Fruit fly (Drosophila melanogaster) whole organism, embryonic: ENCODE results near the gene CG8349.
A peak's percentile ranks its signal among the peaks of the same experiment; 100 is the strongest.

Experiments
- Awh ChIP-seq: fragments of 200-800 bp; sonication (Bioruptor generic); IDR thresholded peaks from 2 replicates; pipeline ENCODE4, ENCODE4 v1.3.6; 2022; ENCODE audit warnings: missing biosample characterization, missing genetic modification characterization
- B-H2 ChIP-seq: fragments of 200-800 bp; sonication (Bioruptor generic); optimal IDR thresholded peaks from 2 replicates; lab custom pipeline; 2018; ENCODE audit warnings: missing biosample characterization, mild to moderate bottlenecking, missing genetic modification characterization
- CG10654 ChIP-seq: fragments of 200-800 bp; sonication (Bioruptor generic); optimal IDR thresholded peaks from 2 replicates; lab custom pipeline; 2016; ENCODE audit warnings: missing biosample characterization, missing genetic modification characterization
- CG12942 ChIP-seq: fragments of 200-800 bp; sonication (Bioruptor generic); optimal IDR thresholded peaks from 3 replicates; lab custom pipeline; 2016; ENCODE audit warnings: missing biosample characterization, missing genetic modification characterization
- CG14667 ChIP-seq: fragments of 200-800 bp; sonication (Bioruptor generic); IDR thresholded peaks from 2 replicates; pipeline ENCODE4 v1.3.6; 2022; ENCODE audit warnings: missing biosample characterization, missing genetic modification characterization
- CG15011 ChIP-seq: fragments of 200-800 bp; sonication (Bioruptor generic); optimal IDR thresholded peaks from 3 replicates; lab custom pipeline; 2018; ENCODE audit warnings: missing biosample characterization, mild to moderate bottlenecking, missing genetic modification characterization
- CG17328 ChIP-seq: fragments of 200-800 bp; sonication (Bioruptor generic); IDR thresholded peaks from 2 replicates; pipeline ENCODE4 v1.3.6; 2022; ENCODE audit warnings: missing biosample characterization, missing genetic modification characterization
- CG17359 ChIP-seq: fragments of 200-800 bp; sonication (Bioruptor generic); optimal IDR thresholded peaks from 3 replicates; lab custom pipeline; 2018; ENCODE audit warnings: missing biosample characterization, mild to moderate bottlenecking, missing genetic modification characterization, moderate library complexity
- CG17912 ChIP-seq: fragments of 200-800 bp; sonication (Bioruptor generic); optimal IDR thresholded peaks from 2 replicates; lab custom pipeline; 2018; ENCODE audit warnings: missing biosample characterization, mild to moderate bottlenecking, missing genetic modification characterization
- CG18011 ChIP-seq: fragments of 200-800 bp; sonication (Bioruptor generic); optimal IDR thresholded peaks from 2 replicates; lab custom pipeline; 2017; ENCODE audit warnings: missing biosample characterization, missing genetic modification characterization, mild to moderate bottlenecking, moderate library complexity, missing genotype
- CG2129 ChIP-seq: fragments of 200-800 bp; sonication (Bioruptor generic); IDR thresholded peaks from 2 replicates; pipeline ENCODE4 v1.3.6; 2022; ENCODE audit warnings: missing biosample characterization, missing genetic modification characterization; ENCODE audit not compliant: partially characterized antibody
- CG2712 ChIP-seq: fragments of 200-800 bp; optimal IDR thresholded peaks from 3 replicates; lab custom pipeline; 2019; ENCODE audit warnings: missing biosample characterization, mild to moderate bottlenecking, missing genetic modification characterization, moderate library complexity
- CG2889 ChIP-seq: fragments of 200-800 bp; sonication (Bioruptor generic); IDR thresholded peaks from 3 replicates; pipeline ENCODE4 v1.3.6; 2022; ENCODE audit warnings: missing biosample characterization, missing genetic modification characterization
- CG31365 ChIP-seq: fragments of 200-800 bp; sonication (Bioruptor generic); optimal IDR thresholded peaks from 2 replicates; lab custom pipeline; 2018; ENCODE audit warnings: missing biosample characterization, mild to moderate bottlenecking, missing genetic modification characterization
- CG34376 ChIP-seq: fragments of 200-800 bp; sonication (Bioruptor generic); optimal IDR thresholded peaks from 2 replicates; lab custom pipeline; 2018; ENCODE audit warnings: missing biosample characterization, mild to moderate bottlenecking, missing genetic modification characterization
- CG3838 ChIP-seq: fragments of 200-800 bp; sonication (Bioruptor generic); optimal IDR thresholded peaks from 3 replicates; lab custom pipeline; 2016; ENCODE audit warnings: missing biosample characterization, missing genetic modification characterization
- CG6175 ChIP-seq: fragments of 200-800 bp; sonication (Bioruptor generic); IDR thresholded peaks from 3 replicates; pipeline ENCODE4 v1.3.6; 2022; ENCODE audit warnings: missing biosample characterization, missing genetic modification characterization
- CG6791 ChIP-seq: fragments of 200-800 bp; sonication (Bioruptor generic); IDR thresholded peaks from 3 replicates; pipeline ENCODE4 v1.3.6; 2022; ENCODE audit warnings: missing biosample characterization, missing genetic modification characterization; ENCODE audit not compliant: partially characterized antibody
- CG6854 ChIP-seq: fragments of 200-800 bp; sonication (Bioruptor generic); optimal IDR thresholded peaks from 3 replicates; lab custom pipeline; 2017; ENCODE audit warnings: missing biosample characterization, mild to moderate bottlenecking, missing genetic modification characterization
- Camta ChIP-seq: fragments of 200-800 bp; sonication (Bioruptor generic); optimal IDR thresholded peaks from 2 replicates; lab custom pipeline; 2016; ENCODE audit warnings: missing biosample characterization, missing genetic modification characterization
- Chrac-16 ChIP-seq: fragments of 200-800 bp; sonication (Bioruptor generic); optimal IDR thresholded peaks from 3 replicates; lab custom pipeline; 2016; ENCODE audit warnings: missing biosample characterization, missing genetic modification characterization
- Deaf1 ChIP-seq: fragments of 200-800 bp; optimal IDR thresholded peaks from 3 replicates; lab custom pipeline; 2019; ENCODE audit warnings: missing biosample characterization, mild to moderate bottlenecking, missing genetic modification characterization, moderate library complexity
- Doc2 ChIP-seq: fragments of 200-800 bp; sonication (Bioruptor generic); IDR thresholded peaks from 2 replicates; pipeline ENCODE4 v1.3.6; 2022; ENCODE audit warnings: missing biosample characterization, missing genetic modification characterization
- H15 ChIP-seq: fragments of 200-800 bp; sonication (Bioruptor generic); IDR thresholded peaks from 3 replicates; pipeline ENCODE4 v1.3.6; 2022; ENCODE audit warnings: missing biosample characterization, missing genetic modification characterization
- Hey ChIP-seq: fragments of 200-800 bp; sonication (Bioruptor generic); optimal IDR thresholded peaks from 3 replicates; lab custom pipeline; 2018; ENCODE audit warnings: missing biosample characterization, mild to moderate bottlenecking, missing genetic modification characterization
- MTF-1 ChIP-seq: fragments of 200-800 bp; sonication (Bioruptor generic); optimal IDR thresholded peaks from 2 replicates; lab custom pipeline; 2018; ENCODE audit warnings: missing biosample characterization, mild to moderate bottlenecking, missing genetic modification characterization, borderline replicate concordance
- NC2α ChIP-seq: fragments of 200-800 bp; sonication (Bioruptor generic); optimal IDR thresholded peaks from 2 replicates; lab custom pipeline; 2016; ENCODE audit warnings: missing biosample characterization, missing genetic modification characterization
- Scr ChIP-seq: fragments of 200-800 bp; sonication (Bioruptor generic); IDR thresholded peaks from 2 replicates; pipeline ENCODE4 v1.3.6; 2022; ENCODE audit warnings: missing biosample characterization, missing genetic modification characterization; ENCODE audit not compliant: partially characterized antibody
- Sry-δ ChIP-seq: fragments of 200-800 bp; sonication (Bioruptor generic); optimal IDR thresholded peaks from 2 replicates; lab custom pipeline; 2016; ENCODE audit warnings: missing biosample characterization, missing genetic modification characterization
- YL-1 ChIP-seq: fragments of 200-800 bp; sonication (Bioruptor generic); optimal IDR thresholded peaks from 3 replicates; lab custom pipeline; 2017; ENCODE audit warnings: missing biosample characterization, mild to moderate bottlenecking, missing genetic modification characterization
- az2 ChIP-seq: fragments of 200-800 bp; sonication (Bioruptor generic); optimal IDR thresholded peaks from 3 replicates; lab custom pipeline; 2016; ENCODE audit warnings: missing biosample characterization, missing genetic modification characterization
- bowl ChIP-seq: fragments of 200-800 bp; sonication (Bioruptor generic); IDR thresholded peaks from 2 replicates; pipeline ENCODE4 v1.3.6; 2022; ENCODE audit warnings: missing biosample characterization, missing genetic modification characterization
- caup ChIP-seq: fragments of 200-800 bp; sonication (Bioruptor generic); optimal IDR thresholded peaks from 3 replicates; lab custom pipeline; 2017; ENCODE audit warnings: missing biosample characterization, mild to moderate bottlenecking, missing genetic modification characterization, moderate library complexity; ENCODE audit not compliant: severe bottlenecking
- ci ChIP-seq: fragments of 200-800 bp; sonication (Bioruptor generic); IDR thresholded peaks from 3 replicates; pipeline ENCODE4 v1.3.6; 2022; ENCODE audit warnings: missing biosample characterization, missing genetic modification characterization
- crc ChIP-seq: fragments of 200-800 bp; sonication (Bioruptor generic); optimal IDR thresholded peaks from 2 replicates; lab custom pipeline; 2016; ENCODE audit warnings: missing biosample characterization, missing genetic modification characterization
- emc ChIP-seq: fragments of 200-800 bp; sonication (Bioruptor generic); optimal IDR thresholded peaks from 2 replicates; lab custom pipeline; 2016; ENCODE audit warnings: missing biosample characterization, missing genetic modification characterization
- gfzf ChIP-seq: fragments of 200-800 bp; sonication (Bioruptor generic); optimal IDR thresholded peaks from 2 replicates; lab custom pipeline; 2016; ENCODE audit warnings: missing biosample characterization, mild to moderate bottlenecking, missing genetic modification characterization, moderate library complexity
- grn ChIP-seq: fragments of 200-800 bp; sonication (Bioruptor generic); optimal IDR thresholded peaks from 3 replicates; lab custom pipeline; 2017; ENCODE audit warnings: missing biosample characterization, missing genetic modification characterization
- inv ChIP-seq: fragments of 200-800 bp; sonication (Bioruptor generic); IDR thresholded peaks from 2 replicates; pipeline ENCODE4 v1.3.6; 2022; ENCODE audit warnings: missing biosample characterization, missing genetic modification characterization; ENCODE audit not compliant: partially characterized antibody
- lbe ChIP-seq: fragments of 200-800 bp; sonication (Bioruptor generic); optimal IDR thresholded peaks from 2 replicates; lab custom pipeline; 2016; ENCODE audit warnings: missing biosample characterization, mild to moderate bottlenecking, missing genetic modification characterization
- nerfin-2 ChIP-seq: fragments of 200-800 bp; sonication (Bioruptor generic); IDR thresholded peaks from 2 replicates; pipeline ENCODE4 v1.3.6; 2022; ENCODE audit warnings: missing biosample characterization, missing genetic modification characterization; ENCODE audit not compliant: partially characterized antibody
- pan ChIP-seq, 4 experiments: fragments of >200 bp in 3 of 4; fragments of 200-800 bp in 1 of 4; sonication (Bioruptor generic) in 1 of 4; optimal IDR thresholded peaks in 3 of 4; IDR thresholded peaks in 1 of 4; 2 replicates each; pipeline versions ENCODE4 v1.3.6 to Lab custom; 2017 to 2022; ENCODE audit warnings: missing biosample characterization in 2 of 4, missing genetic modification characterization in 2 of 4, mixed read lengths in 1 of 4
- repo ChIP-seq: fragments of 200-800 bp; sonication (Bioruptor generic); optimal IDR thresholded peaks from 2 replicates; lab custom pipeline; 2016; ENCODE audit warnings: missing biosample characterization, missing genetic modification characterization
- schlank ChIP-seq: fragments of 200-800 bp; sonication (Bioruptor generic); optimal IDR thresholded peaks from 2 replicates; lab custom pipeline; 2018; ENCODE audit warnings: missing biosample characterization, mild to moderate bottlenecking, missing genetic modification characterization
- slp2 ChIP-seq: fragments of 200-800 bp; sonication (Bioruptor generic); optimal IDR thresholded peaks from 2 replicates; lab custom pipeline; 2016; ENCODE audit warnings: missing biosample characterization, missing genetic modification characterization
- stc ChIP-seq: fragments of 200-800 bp; sonication (Bioruptor generic); IDR thresholded peaks from 2 replicates; pipeline ENCODE4 v1.3.6; 2022; ENCODE audit warnings: missing biosample characterization, missing genetic modification characterization
- trh ChIP-seq: fragments of 200-800 bp; sonication (Bioruptor generic); optimal IDR thresholded peaks from 2 replicates; lab custom pipeline; 2016; ENCODE audit warnings: missing biosample characterization, missing genetic modification characterization
- twi ChIP-seq: fragments of 200-800 bp; optimal IDR thresholded peaks from 2 replicates; lab custom pipeline; 2019; ENCODE audit warnings: missing biosample characterization, mild to moderate bottlenecking, missing genetic modification characterization, moderate library complexity
- unpg ChIP-seq: fragments of 200-800 bp; sonication (Bioruptor generic); optimal IDR thresholded peaks from 3 replicates; lab custom pipeline; 2018; ENCODE audit warnings: missing biosample characterization, mild to moderate bottlenecking, missing genetic modification characterization, moderate library complexity

The CG8349 gene

DNA sequence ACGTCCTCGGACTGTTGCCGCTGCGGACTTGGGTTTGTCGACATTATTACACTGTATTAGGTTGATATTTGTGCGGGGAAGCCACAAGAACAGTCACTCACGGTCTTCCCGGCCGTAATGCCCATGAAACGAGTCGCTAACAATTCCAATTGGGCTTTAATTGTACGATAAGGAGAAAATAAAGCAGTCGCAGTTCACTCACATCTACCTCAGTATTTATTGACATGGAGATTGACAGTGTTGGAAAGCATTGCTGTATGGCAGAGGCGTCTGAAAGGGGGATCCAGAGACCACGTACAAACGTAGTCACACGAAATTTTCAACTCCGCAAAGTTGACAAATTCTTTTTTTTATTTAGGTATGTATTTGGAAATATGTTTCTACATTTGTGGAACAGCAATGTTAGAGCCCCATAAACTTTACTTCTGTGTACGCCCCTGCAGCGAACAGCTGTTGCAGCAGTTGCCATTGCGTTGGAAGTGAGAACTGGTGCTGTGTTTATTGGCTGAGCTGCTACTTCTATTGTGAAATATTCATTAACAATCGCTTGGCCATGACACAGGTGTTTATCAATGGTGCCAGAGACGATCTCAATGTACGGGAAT is 2.9 kb upstream of the CG8349 start, which contains the start of the genes CG8372 and CG8360 (continued):
- TF ChIP-seq Awh: peak; percentile 99
- peak; percentile 46 for TF ChIP-seq gfzf (GFP tag; lab: Kevin White, UChicago)
- TF ChIP-seq Hey (tag; lab: Kevin White, UChicago): peak; percentile 93
- peak; percentile 94 for TF ChIP-seq CG17912
- peak; percentile 98 for TF ChIP-seq trh (GFP tag; lab: Kevin White, UChicago)
- TF ChIP-seq H15 (GFP tag; lab: Robert Waterston, UW): peak; percentile 99
- TF ChIP-seq nerfin-2 (GFP tag; lab: Robert Waterston, UW): no peak
- peak; percentile 99 for TF ChIP-seq CG10654 (GFP tag; lab: Kevin White, UChicago)
- TF ChIP-seq CG34376 (GFP tag; lab: Kevin White, UChicago): peak; percentile 98
- TF ChIP-seq Scr (GFP tag; lab: Robert Waterston, UW): peak; percentile 49
- peak; percentile 98 for TF ChIP-seq CG6175
- TF ChIP-seq Sry-δ: peak; percentile 85
- TF ChIP-seq MTF-1: peak; percentile 97
- TF ChIP-seq CG2129: no peak
- peak; percentile 99 for TF ChIP-seq CG2712 (tag; lab: Kevin White, UChicago)
- peak; percentile 99 for TF ChIP-seq CG12942 (GFP tag; lab: Kevin White, UChicago)
- peak; percentile 92 for TF ChIP-seq twi (tag; lab: Kevin White, UChicago)
- TF ChIP-seq CG6791 (GFP tag; lab: Robert Waterston, UW): 0 out of 3 replicates have a peak, but pooled peaks have one; percentile 25
- no peak for TF ChIP-seq pan (optimal IDR thresholded peaks at IDR 0.05; lab: Kevin White, UChicago)
- TF ChIP-seq pan (GFP tag; optimal IDR thresholded peaks at IDR 0.05 in 1 of 2, IDR thresholded peaks at IDR 0.05 in 1 of 2): peak in 1 of 2 experiments; percentile 100
- peak; percentile 97 for TF ChIP-seq NC2α (GFP tag; lab: Kevin White, UChicago)
- TF ChIP-seq inv: peak; percentile 46; the same call in 1 of the 2 replicates
- peak; percentile 99 for TF ChIP-seq lbe (GFP tag; lab: Kevin White, UChicago)
- peak; percentile 99 for TF ChIP-seq ci (GFP tag; lab: Robert Waterston, UW)
- peak; percentile 99 for TF ChIP-seq YL-1 (GFP tag; lab: Kevin White, UChicago)
- TF ChIP-seq schlank (tag; lab: Kevin White, UChicago): peak; percentile 97
- TF ChIP-seq Deaf1 (tag; lab: Kevin White, UChicago): peak; percentile 84
- TF ChIP-seq grn (GFP tag; lab: Kevin White, UChicago): peak; percentile 92
- TF ChIP-seq CG17359 (tag; lab: Kevin White, UChicago): peak; percentile 99
- peak; percentile 99 for TF ChIP-seq slp2 (GFP tag; lab: Kevin White, UChicago)
- peak; percentile 99 for TF ChIP-seq crc (GFP tag; lab: Kevin White, UChicago)
- TF ChIP-seq CG15011 (GFP tag; lab: Kevin White, UChicago): peak; percentile 97
- TF ChIP-seq CG6854 (GFP tag; lab: Kevin White, UChicago): peak; percentile 97
- peak; percentile 99 for TF ChIP-seq CG17328 (GFP tag; lab: Robert Waterston, UW)
- TF ChIP-seq stc (GFP tag; lab: Robert Waterston, UW): peak; percentile 99
- TF ChIP-seq repo: peak; percentile 99
- peak; percentile 94 for TF ChIP-seq Doc2 (GFP tag; lab: Robert Waterston, UW)
- peak; percentile 99 for TF ChIP-seq Chrac-16 (GFP tag; lab: Kevin White, UChicago)
- TF ChIP-seq CG14667 (GFP tag; lab: Robert Waterston, UW): peak; percentile 99
- peak; percentile 99 for TF ChIP-seq CG2889 (GFP tag; lab: Robert Waterston, UW)
- peak; percentile 97 for TF ChIP-seq bowl (GFP tag; lab: Robert Waterston, UW)
- peak; percentile 99 for TF ChIP-seq az2 (GFP tag; lab: Kevin White, UChicago)
- peak; percentile 99 for TF ChIP-seq caup
- TF ChIP-seq emc (GFP tag; lab: Kevin White, UChicago): peak; percentile 98
- TF ChIP-seq CG3838 (GFP tag; lab: Kevin White, UChicago): peak; percentile 97
- peak; percentile 99 for TF ChIP-seq Camta (GFP tag; lab: Kevin White, UChicago)
- TF ChIP-seq CG31365 (tag; lab: Kevin White, UChicago): peak; percentile 92
- TF ChIP-seq unpg (GFP tag; lab: Kevin White, UChicago): peak; percentile 99
- TF ChIP-seq CG18011: peak; percentile 93
- TF ChIP-seq B-H2 (GFP tag; lab: Kevin White, UChicago): peak; percentile 98
